Fruit fly (Drosophila melanogaster) whole organism, embryonic: ENCODE data around the gene Drgx.

Experiments
- Adf1 ChIP-seq: fragments of 200-800 bp; sonication (Bioruptor generic); IDR thresholded peaks from 2 replicates; pipeline ENCODE4 v1.3.6; 2022; ENCODE audit warnings: missing biosample characterization, missing genetic modification characterization
- B-H2 ChIP-seq: fragments of 200-800 bp; sonication (Bioruptor generic); optimal IDR thresholded peaks from 2 replicates; lab custom pipeline; 2018; ENCODE audit warnings: missing biosample characterization, mild to moderate bottlenecking, missing genetic modification characterization
- CG1024 ChIP-seq: fragments of 200-800 bp; sonication (Bioruptor generic); IDR thresholded peaks from 2 replicates; pipeline ENCODE4 v1.3.6; 2022; ENCODE audit warnings: missing biosample characterization, missing genetic modification characterization
- CG10543 ChIP-seq: fragments of 200-800 bp; sonication (Bioruptor generic); optimal IDR thresholded peaks from 3 replicates; lab custom pipeline; 2017; ENCODE audit warnings: missing biosample characterization, mild to moderate bottlenecking, missing genetic modification characterization, moderate library complexity
- CG11398 ChIP-seq: fragments of 200-800 bp; sonication (Bioruptor generic); optimal IDR thresholded peaks from 2 replicates; lab custom pipeline; 2016; ENCODE audit warnings: missing biosample characterization, missing genetic modification characterization
- CG14050 ChIP-seq: fragments of 200-800 bp; sonication (Bioruptor generic); IDR thresholded peaks from 3 replicates; pipeline ENCODE4 v1.3.6; 2022; ENCODE audit warnings: missing biosample characterization, missing genetic modification characterization
- CG14441 ChIP-seq: fragments of 200-800 bp; sonication (Bioruptor generic); IDR thresholded peaks from 2 replicates; pipeline ENCODE4 v1.3.6; 2022; ENCODE audit warnings: missing biosample characterization, missing genetic modification characterization
- CG14965 ChIP-seq: fragments of 200-800 bp; sonication (Bioruptor generic); optimal IDR thresholded peaks from 2 replicates; lab custom pipeline; 2016; ENCODE audit warnings: missing biosample characterization, missing genetic modification characterization, borderline replicate concordance
- CG1603 ChIP-seq: fragments of 200-800 bp; sonication (Bioruptor generic); optimal IDR thresholded peaks from 2 replicates; lab custom pipeline; 2019; ENCODE audit warnings: missing biosample characterization, mild to moderate bottlenecking, missing genetic modification characterization, moderate library complexity
- CG2120 ChIP-seq: fragments of 200-800 bp; sonication (Bioruptor generic); optimal IDR thresholded peaks from 3 replicates; lab custom pipeline; 2016; ENCODE audit warnings: missing biosample characterization, missing genetic modification characterization
- CG34224 ChIP-seq: fragments of 200-800 bp; sonication (Bioruptor generic); IDR thresholded peaks from 3 replicates; pipeline ENCODE4 v1.3.6; 2022; ENCODE audit warnings: missing biosample characterization, missing genetic modification characterization; ENCODE audit not compliant: partially characterized antibody
- CG34376 ChIP-seq: fragments of 200-800 bp; sonication (Bioruptor generic); optimal IDR thresholded peaks from 2 replicates; lab custom pipeline; 2018; ENCODE audit warnings: missing biosample characterization, mild to moderate bottlenecking, missing genetic modification characterization
- CG3726 ChIP-seq: fragments of 200-800 bp; sonication (Bioruptor generic); IDR thresholded peaks from 3 replicates; pipeline ENCODE4, ENCODE4 v1.3.6; 2022; ENCODE audit warnings: missing biosample characterization, missing genetic modification characterization
- CG4617 ChIP-seq: fragments of 200-800 bp; sonication (Bioruptor generic); optimal IDR thresholded peaks from 3 replicates; lab custom pipeline; 2016; ENCODE audit warnings: missing biosample characterization, missing genetic modification characterization, borderline replicate concordance
- CG6175 ChIP-seq: fragments of 200-800 bp; sonication (Bioruptor generic); IDR thresholded peaks from 3 replicates; pipeline ENCODE4 v1.3.6; 2022; ENCODE audit warnings: missing biosample characterization, missing genetic modification characterization
- CG7372 ChIP-seq: fragments of 200-800 bp; sonication (Bioruptor generic); IDR thresholded peaks from 2 replicates; pipeline ENCODE4 v1.3.6; 2022; ENCODE audit warnings: missing biosample characterization, missing genetic modification characterization
- CG7786 ChIP-seq: fragments of 200-800 bp; sonication (Bioruptor generic); optimal IDR thresholded peaks from 2 replicates; lab custom pipeline; 2016; ENCODE audit warnings: missing biosample characterization, missing genetic modification characterization
- CG7963 ChIP-seq: fragments of 200-800 bp; sonication (Bioruptor generic); IDR thresholded peaks from 3 replicates; pipeline ENCODE4 v1.3.6; 2022; ENCODE audit warnings: missing biosample characterization, missing genetic modification characterization; ENCODE audit not compliant: partially characterized antibody
- CG8478 ChIP-seq: fragments of >200 bp; optimal IDR thresholded peaks from 2 replicates; lab custom pipeline; 2018
- CG9215 ChIP-seq: fragments of 200-800 bp; sonication (Bioruptor generic); IDR thresholded peaks from 2 replicates; pipeline ENCODE4 v1.3.6; 2022; ENCODE audit warnings: missing biosample characterization, missing genetic modification characterization
- Chrac-16 ChIP-seq: fragments of 200-800 bp; sonication (Bioruptor generic); optimal IDR thresholded peaks from 3 replicates; lab custom pipeline; 2016; ENCODE audit warnings: missing biosample characterization, missing genetic modification characterization
- Dbx ChIP-seq: fragments of 200-800 bp; sonication (Bioruptor generic); IDR thresholded peaks from 3 replicates; pipeline ENCODE4 v1.3.6; 2022; ENCODE audit warnings: missing biosample characterization, missing genetic modification characterization
- Dref ChIP-seq: fragments of 200-800 bp; sonication (Bioruptor generic); IDR thresholded peaks from 2 replicates; pipeline ENCODE4 v1.3.6; 2022; ENCODE audit warnings: missing biosample characterization, missing genetic modification characterization
- Ets97D ChIP-seq: fragments of 200-800 bp; sonication (Bioruptor generic); optimal IDR thresholded peaks from 3 replicates; lab custom pipeline; 2016; ENCODE audit warnings: missing biosample characterization, missing genetic modification characterization
- HLH4C ChIP-seq: fragments of 200-800 bp; sonication (Bioruptor generic); IDR thresholded peaks from 3 replicates; pipeline ENCODE4 v1.3.6; 2022; ENCODE audit warnings: missing biosample characterization, missing genetic modification characterization; ENCODE audit not compliant: partially characterized antibody
- HLHmδ ChIP-seq: fragments of 200-800 bp; sonication (Bioruptor generic); optimal IDR thresholded peaks from 2 replicates; lab custom pipeline; 2018; ENCODE audit warnings: missing biosample characterization, mild to moderate bottlenecking, missing genetic modification characterization, moderate library complexity
- HmgD ChIP-seq: fragments of 200-800 bp; sonication (Bioruptor generic); optimal IDR thresholded peaks from 3 replicates; lab custom pipeline; 2016; ENCODE audit warnings: missing biosample characterization, missing genetic modification characterization
- Lhr ChIP-seq: fragments of 200-800 bp; sonication (Bioruptor generic); optimal IDR thresholded peaks from 3 replicates; lab custom pipeline; 2017; ENCODE audit warnings: mild to moderate bottlenecking, missing biosample characterization, missing genetic modification reagents, missing genetic modification characterization
- MBD-R2 ChIP-seq: fragments of 200-800 bp; sonication (Bioruptor generic); IDR thresholded peaks from 2 replicates; pipeline ENCODE4 v1.3.6; 2022; ENCODE audit warnings: missing biosample characterization, missing genetic modification characterization
- Mad ChIP-seq: fragments of 200-800 bp; sonication (Bioruptor generic); optimal IDR thresholded peaks from 2 replicates; lab custom pipeline; 2016; ENCODE audit warnings: missing biosample characterization, missing genetic modification characterization
- Poxn ChIP-seq: fragments of 200-800 bp; sonication (Bioruptor generic); IDR thresholded peaks from 2 replicates; pipeline ENCODE4 v1.3.6; 2022; ENCODE audit warnings: missing biosample characterization, missing genetic modification characterization
- Xrp1 ChIP-seq: fragments of 200-800 bp; sonication (Bioruptor generic); IDR thresholded peaks from 2 replicates; pipeline ENCODE4 v1.3.6; 2022; ENCODE audit warnings: missing biosample characterization, missing genetic modification characterization
- cato ChIP-seq: fragments of 200-800 bp; sonication (Bioruptor generic); optimal IDR thresholded peaks from 2 replicates; lab custom pipeline; 2016; ENCODE audit warnings: missing biosample characterization, missing genetic modification characterization, borderline replicate concordance
- ci ChIP-seq: fragments of 200-800 bp; sonication (Bioruptor generic); IDR thresholded peaks from 3 replicates; pipeline ENCODE4 v1.3.6; 2022; ENCODE audit warnings: missing biosample characterization, missing genetic modification characterization
- eve ChIP-seq, 2 experiments: fragments of >200 bp; optimal IDR thresholded peaks; 2 replicates each; lab custom pipeline; 2017; ENCODE audit warnings: missing biosample characterization in 2 of 2, missing genetic modification characterization in 2 of 2
- ewg ChIP-seq: fragments of 200-800 bp; sonication (Bioruptor generic); optimal IDR thresholded peaks from 3 replicates; lab custom pipeline; 2017; ENCODE audit warnings: mild to moderate bottlenecking, missing biosample characterization, missing genetic modification reagents, missing genetic modification characterization
- exex ChIP-seq: fragments of 200-800 bp; sonication (Bioruptor generic); optimal IDR thresholded peaks from 4 replicates; lab custom pipeline; 2018; ENCODE audit warnings: missing biosample characterization, mild to moderate bottlenecking, missing genetic modification characterization, moderate library complexity
- grn ChIP-seq: fragments of 200-800 bp; sonication (Bioruptor generic); optimal IDR thresholded peaks from 3 replicates; lab custom pipeline; 2017; ENCODE audit warnings: missing biosample characterization, missing genetic modification characterization
- gsb ChIP-seq: fragments of 200-800 bp; sonication (Bioruptor generic); IDR thresholded peaks from 2 replicates; pipeline ENCODE4 v1.3.6; 2022; ENCODE audit warnings: missing biosample characterization, missing genetic modification characterization
- knrl ChIP-seq: fragments of 200-800 bp; sonication (Bioruptor generic); IDR thresholded peaks from 3 replicates; pipeline ENCODE4 v1.3.6; 2022; ENCODE audit warnings: missing biosample characterization, missing genetic modification characterization; ENCODE audit not compliant: partially characterized antibody
- mam ChIP-seq: fragments of 200-800 bp; sonication (Bioruptor generic); optimal IDR thresholded peaks from 3 replicates; lab custom pipeline; 2016; ENCODE audit warnings: missing biosample characterization, missing genetic modification characterization
- p53 ChIP-seq: fragments of 200-800 bp; sonication (Bioruptor generic); optimal IDR thresholded peaks from 2 replicates; lab custom pipeline; 2016; ENCODE audit warnings: missing biosample characterization, missing genetic modification characterization
- pzg ChIP-seq: fragments of 200-800 bp; sonication (Bioruptor generic); optimal IDR thresholded peaks from 3 replicates; lab custom pipeline; 2018; ENCODE audit warnings: missing biosample characterization, mild to moderate bottlenecking, missing genetic modification characterization, moderate library complexity
- rib ChIP-seq: fragments of 200-800 bp; sonication (Bioruptor generic); IDR thresholded peaks from 2 replicates; pipeline ENCODE4 v1.3.6; 2022; ENCODE audit warnings: missing biosample characterization, missing genetic modification characterization
- sens ChIP-seq: fragments of 200-800 bp; sonication (Bioruptor generic); peaks from one replicate; lab custom pipeline; 2016; ENCODE audit warnings: missing biosample characterization, missing genetic modification characterization
- seq ChIP-seq: fragments of 200-800 bp; sonication (Bioruptor generic); IDR thresholded peaks from 2 replicates; pipeline ENCODE4 v1.3.6; 2022; ENCODE audit warnings: missing biosample characterization, missing genetic modification characterization
- sr ChIP-seq: fragments of 200-800 bp; sonication (Bioruptor generic); IDR thresholded peaks from 3 replicates; pipeline ENCODE4 v1.3.6; 2022; ENCODE audit warnings: missing biosample characterization, missing genetic modification characterization
- trem ChIP-seq: fragments of 200-800 bp; optimal IDR thresholded peaks from 3 replicates; lab custom pipeline; 2019; ENCODE audit warnings: missing biosample characterization, mild to moderate bottlenecking, missing genetic modification characterization, moderate library complexity
- vfl ChIP-seq: fragments of 200-800 bp; sonication (Bioruptor generic); optimal IDR thresholded peaks from 2 replicates; lab custom pipeline; 2016; ENCODE audit warnings: missing biosample characterization, missing genetic modification characterization
- vnd ChIP-seq: fragments of 200-800 bp; sonication (Bioruptor generic); IDR thresholded peaks from 3 replicates; pipeline ENCODE4 v1.3.6; 2022; ENCODE audit warnings: missing biosample characterization, missing genetic modification characterization; ENCODE audit not compliant: partially characterized antibody

Drgx gene

dm6 chr2L:3632047-3632880, 30.3 kb upstream of the Drgx start (continued):
- TF ChIP-seq ewg (peak; percentile 86), CG3726 (GFP tag; lab: Robert Waterston, UW) (peak; percentile 97), eve (GFP tag; optimal IDR thresholded peaks at IDR 0.05; lab: Kevin White, UChicago) (peak; percentile 74 to 98), p53 (GFP tag; lab: Kevin White, UChicago) (peak; percentile 82), CG14441 (GFP tag; lab: Robert Waterston, UW) (peak; percentile 98), MBD-R2 (peak; percentile 91), CG4617 (GFP tag; lab: Kevin White, UChicago) (peak; percentile 81), vfl (GFP tag; lab: Kevin White, UChicago) (peak; percentile 92), knrl (no peak), Ets97D (peak; percentile 69), ci (peak; percentile 97), pzg (GFP tag; lab: Kevin White, UChicago) (peak; percentile 27), rib (GFP tag; lab: Robert Waterston, UW) (peak; percentile 94), Lhr (GFP tag; lab: Kevin White, UChicago) (peak; percentile 75), grn (peak; percentile 81), Xrp1 (GFP tag; lab: Robert Waterston, UW) (peak; percentile 99), CG2120 (GFP tag; lab: Kevin White, UChicago) (peak; percentile 96), Mad (GFP tag; lab: Kevin White, UChicago) (peak; percentile 91), CG14050 (GFP tag; lab: Robert Waterston, UW) (peak; percentile 93), CG11398 (GFP tag; lab: Kevin White, UChicago) (peak; percentile 92), trem (tag; lab: Kevin White, UChicago) (peak; percentile 97), Poxn (peak; percentile 85), Dref (GFP tag; lab: Robert Waterston, UW) (peak; percentile 27; the same call in 1 of the 2 replicates), gsb (peak; percentile 97), HLHmδ (peak; percentile 74), HLH4C (GFP tag; lab: Robert Waterston, UW) (no peak), Dbx (GFP tag; lab: Robert Waterston, UW) (peak; percentile 97), CG7372 (GFP tag; lab: Robert Waterston, UW) (peak; percentile 97), CG9215 (GFP tag; lab: Robert Waterston, UW) (peak; percentile 96), cato (GFP tag; lab: Kevin White, UChicago) (peak; percentile 90), sr (GFP tag; lab: Robert Waterston, UW) (peak; percentile 60; the same call in 1 of the 3 replicates), vnd (peak; percentile 20; the same call in 1 of the 3 replicates), HmgD (peak; percentile 80), CG8478 (peak; percentile 73), CG34224 (GFP tag; lab: Robert Waterston, UW) (no peak), CG34376 (GFP tag; lab: Kevin White, UChicago) (peak; percentile 97), exex (tag; lab: Kevin White, UChicago) (peak; percentile 92), sens (GFP tag; lab: Kevin White, UChicago) (peak; percentile 100), mam (GFP tag; lab: Kevin White, UChicago) (peak; percentile 97), seq (GFP tag; lab: Robert Waterston, UW) (peak; percentile 95), Chrac-16 (peak; percentile 94), CG7786 (GFP tag; lab: Kevin White, UChicago) (peak; percentile 95), Adf1 (peak; percentile 79), CG1603 (tag; lab: Kevin White, UChicago) (peak; percentile 95), CG14965 (peak; percentile 80), CG7963 (GFP tag; lab: Robert Waterston, UW) (no peak), CG6175 (GFP tag; lab: Robert Waterston, UW) (peak; percentile 96), B-H2 (GFP tag; lab: Kevin White, UChicago) (peak; percentile 82), CG10543 (GFP tag; lab: Kevin White, UChicago) (peak; percentile 93), CG1024 (peak; percentile 86)
